Worm (Caenorhabditis elegans): ENCODE results near the gene ttc-39B.

ttc-39B gene

DNA sequence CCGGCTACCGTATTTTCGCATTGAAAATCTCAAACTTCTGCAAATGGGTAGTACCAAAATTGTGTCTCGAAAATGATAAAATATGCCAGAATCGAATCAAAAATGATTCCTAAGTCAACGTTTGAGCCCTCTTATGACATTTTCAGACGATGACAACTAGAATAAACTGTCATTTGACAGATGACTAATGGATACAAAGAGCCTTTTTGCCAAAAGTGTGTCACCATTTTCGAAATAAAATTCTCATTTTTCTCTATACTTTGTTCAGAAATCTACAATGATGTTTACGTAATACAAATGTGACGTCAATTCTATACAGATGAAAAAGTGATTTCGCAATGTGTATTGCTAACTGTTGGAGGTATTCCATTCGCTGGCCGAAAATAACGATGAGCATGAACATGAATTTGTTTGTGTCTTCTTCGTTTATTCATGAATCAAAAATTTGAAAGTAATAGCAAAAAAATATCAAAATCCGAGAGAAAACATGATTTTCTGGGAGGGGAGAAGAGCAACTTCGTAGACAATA is 12.8 kb upstream of the ttc-39B start (continued):
- TF ChIP-seq mxl-3 (GFP tag; optimal IDR thresholded peaks at IDR 0.05): peak; percentile 18
- no peak for TF ChIP-seq ces-1 (GFP tag; optimal IDR thresholded peaks at IDR 0.05)
- TF ChIP-seq daf-12 (tag; optimal IDR thresholded peaks at IDR 0.05): no peak
- TF ChIP-seq ztf-11 (tag; optimal IDR thresholded peaks at IDR 0.05): no peak
- peak; percentile 80 for TF ChIP-seq nhr-77 (tag; optimal IDR thresholded peaks at IDR 0.05)
- TF ChIP-seq unc-130 (GFP tag; optimal IDR thresholded peaks at IDR 0.05): no peak
- no peak for TF ChIP-seq zip-11 (GFP tag; IDR thresholded peaks at IDR 0.05)
- TF ChIP-seq hlh-30 (tag; optimal IDR thresholded peaks at IDR 0.05; ENCODE audit: insufficient read depth): peak; percentile 61
- TF ChIP-seq nhr-102 (tag; optimal IDR thresholded peaks at IDR 0.05): peak; percentile 76
- TF ChIP-seq lin-39 (tag; optimal IDR thresholded peaks at IDR 0.05): no peak
- no peak for TF ChIP-seq fkh-10 (GFP tag; optimal IDR thresholded peaks at IDR 0.05)
- no peak for TF ChIP-seq pqm-1 (tag; optimal IDR thresholded peaks at IDR 0.05)
- peak; percentile 71 for TF ChIP-seq sdz-12 (GFP tag; optimal IDR thresholded peaks at IDR 0.05)
- TF ChIP-seq lin-1 (GFP tag; IDR thresholded peaks at IDR 0.05): peak; percentile 77; the same call in 1 of the 2 replicates
- TF ChIP-seq tag-97 (GFP tag; IDR thresholded peaks at IDR 0.05): no peak
- TF ChIP-seq nhr-237 (tag; optimal IDR thresholded peaks at IDR 0.05): no peak
- no peak for TF ChIP-seq aly-2 (tag; optimal IDR thresholded peaks at IDR 0.05)
- TF ChIP-seq F10B5.3 (tag; optimal IDR thresholded peaks at IDR 0.05): peak; percentile 30
- peak; percentile 74 for TF ChIP-seq php-3 (GFP tag; IDR thresholded peaks at IDR 0.05)
- TF ChIP-seq F26F4.8 (GFP tag; conservative IDR thresholded peaks at IDR 0.05): no peak
- no peak for TF ChIP-seq fos-1 (tag; optimal IDR thresholded peaks at IDR 0.05)
- peak; percentile 47; the same call in 1 of the 2 replicates for TF ChIP-seq dmd-6 (GFP tag; IDR thresholded peaks at IDR 0.05)
- TF ChIP-seq mdl-1 (tag; optimal IDR thresholded peaks at IDR 0.05): no peak
- peak; percentile 47 for TF ChIP-seq mes-2 (tag; optimal IDR thresholded peaks at IDR 0.05; ENCODE audit: poor library complexity, severe bottlenecking)
- TF ChIP-seq nhr-48 (tag; optimal IDR thresholded peaks at IDR 0.05): peak; percentile 14
- TF ChIP-seq zfp-3 (GFP tag; conservative IDR thresholded peaks at IDR 0.05): peak; percentile 98
- TF ChIP-seq F49E8.2 (tag; optimal IDR thresholded peaks at IDR 0.05; ENCODE audit: borderline replicate concordance): no peak
- peak; percentile 61; the same call in 1 of the 2 replicates for TF ChIP-seq dmd-9 (GFP tag; IDR thresholded peaks at IDR 0.05)
- peak in 1 of 2 experiments; percentile 80 for TF ChIP-seq unc-62 (GFP tag; optimal IDR thresholded peaks at IDR 0.05 in 1 of 2)
- TF ChIP-seq unc-62 (tag; optimal IDR thresholded peaks at IDR 0.05): peak; percentile 34
- no peak; the same call in 1 of the 2 replicates for TF ChIP-seq D1046.2 (GFP tag; IDR thresholded peaks at IDR 0.05)
- TF ChIP-seq rbr-2 (tag; optimal IDR thresholded peaks at IDR 0.05): peak; percentile 4
- TF ChIP-seq ceh-20 (GFP tag; IDR thresholded peaks at IDR 0.05): no peak
- TF ChIP-seq mxl-2 (GFP tag; conservative IDR thresholded peaks at IDR 0.05): no peak
- TF ChIP-seq ztf-7 (tag; optimal IDR thresholded peaks at IDR 0.05): peak; percentile 64
- peak; percentile 70 for TF ChIP-seq spr-1 (tag; optimal IDR thresholded peaks at IDR 0.05)
- TF ChIP-seq nhr-76 (tag; optimal IDR thresholded peaks at IDR 0.05): peak; percentile 19
- TF ChIP-seq daf-19 (GFP tag; conservative IDR thresholded peaks at IDR 0.05): peak; percentile 77
- peak; percentile 29; the same call in 1 of the 2 replicates for TF ChIP-seq egl-43 (GFP tag; IDR thresholded peaks at IDR 0.05)
- TF ChIP-seq F44E2.7 (GFP tag; IDR thresholded peaks at IDR 0.05): no peak
- no peak for TF ChIP-seq cey-2 (tag; optimal IDR thresholded peaks at IDR 0.05; ENCODE audit: borderline replicate concordance, insufficient read depth)
- peak; percentile 55; the same call in 1 of the 2 replicates for TF ChIP-seq saeg-2 (GFP tag; IDR thresholded peaks at IDR 0.05)
- peak; percentile 80 for TF ChIP-seq T20F7.1 (GFP tag; optimal IDR thresholded peaks at IDR 0.05)
- TF ChIP-seq skn-1 (tag; optimal IDR thresholded peaks at IDR 0.05): no peak
- TF ChIP-seq lin-38 (GFP tag; IDR thresholded peaks at IDR 0.05): peak; percentile 66
- no peak for TF ChIP-seq nhr-10 (tag; optimal IDR thresholded peaks at IDR 0.05)
- peak; percentile 58 for TF ChIP-seq gei-8 (GFP tag; optimal IDR thresholded peaks at IDR 0.05)
- peak; percentile 46 for TF ChIP-seq zip-2 (tag; optimal IDR thresholded peaks at IDR 0.05)
- peak; percentile 17 for TF ChIP-seq nhr-25 (tag; optimal IDR thresholded peaks at IDR 0.05; ENCODE audit: borderline replicate concordance, insufficient read depth)
- TF ChIP-seq mep-1 (tag; optimal IDR thresholded peaks at IDR 0.05): peak; percentile 92
- no peak for TF ChIP-seq ceh-44 (GFP tag; IDR thresholded peaks at IDR 0.05)
